Worm (Caenorhabditis elegans) whole organism, late embryonic: ENCODE measurements around the gene unc-23.

Source experiments
- F13H6.1 ChIP-seq: sonication (generic microtip); optimal IDR thresholded peaks from 2 replicates; lab custom pipeline; 2016; ENCODE audit warnings: missing genetic modification characterization, missing compliant biosample characterization
- ama-1 ChIP-seq: fragments of 150-350 bp; optimal IDR thresholded peaks from 2 replicates; lab custom pipeline; 2014
- ceh-19 ChIP-seq: fragments of 200-800 bp; sonication (Bioruptor generic); optimal IDR thresholded peaks from 2 replicates; lab custom pipeline; 2018; ENCODE audit warnings: mild to moderate bottlenecking, missing genetic modification characterization, missing compliant biosample characterization
- ceh-9 ChIP-seq: sonication (generic microtip); optimal IDR thresholded peaks from 2 replicates; lab custom pipeline; 2016; ENCODE audit warnings: mild to moderate bottlenecking, missing genetic modification characterization, inconsistent platforms, missing compliant biosample characterization
- elt-2 ChIP-seq: sonication (generic microtip); optimal IDR thresholded peaks from 2 replicates; lab custom pipeline; 2016; ENCODE audit warnings: missing genetic modification reagents, missing genetic modification characterization, missing compliant biosample characterization
- ets-4 ChIP-seq: sonication (generic microtip); optimal IDR thresholded peaks from 2 replicates; lab custom pipeline; 2016; ENCODE audit warnings: missing genetic modification characterization, missing compliant biosample characterization
- eyg-1 ChIP-seq: sonication (generic microtip); optimal IDR thresholded peaks from 2 replicates; lab custom pipeline; 2016; ENCODE audit warnings: missing genotype, missing genetic modification characterization, missing compliant biosample characterization
- hlh-8 ChIP-seq: sonication (generic microtip); optimal IDR thresholded peaks from 2 replicates; lab custom pipeline; 2016; ENCODE audit warnings: missing genotype, missing genetic modification characterization, missing compliant biosample characterization
- nhr-11 ChIP-seq: fragments of 150-350 bp; optimal IDR thresholded peaks from 2 replicates; lab custom pipeline; 2014; ENCODE audit warnings: missing biosample characterization, missing genetic modification characterization
- pqm-1 ChIP-seq: sonication (generic microtip); optimal IDR thresholded peaks from 2 replicates; lab custom pipeline; 2016; ENCODE audit warnings: missing genetic modification characterization, missing compliant biosample characterization
- sox-2 ChIP-seq: fragments of 200-800 bp; sonication (Bioruptor generic); IDR thresholded peaks from 2 replicates; pipeline ENCODE4 v1.3.6; 2022; ENCODE audit warnings: missing genetic modification reagents, missing genetic modification characterization, missing compliant biosample characterization
- sox-4 ChIP-seq: sonication (generic microtip); optimal IDR thresholded peaks from 2 replicates; lab custom pipeline; 2017; ENCODE audit warnings: mild to moderate bottlenecking, missing genetic modification characterization, inconsistent platforms, missing compliant biosample characterization
- unc-86 ChIP-seq: sonication (generic microtip); optimal IDR thresholded peaks from 2 replicates; lab custom pipeline; 2016; ENCODE audit warnings: missing genetic modification characterization, missing compliant biosample characterization
- zip-5 ChIP-seq: sonication (generic microtip); optimal IDR thresholded peaks from 2 replicates; lab custom pipeline; 2016; ENCODE audit warnings: missing genetic modification characterization, missing compliant biosample characterization

DNA sequence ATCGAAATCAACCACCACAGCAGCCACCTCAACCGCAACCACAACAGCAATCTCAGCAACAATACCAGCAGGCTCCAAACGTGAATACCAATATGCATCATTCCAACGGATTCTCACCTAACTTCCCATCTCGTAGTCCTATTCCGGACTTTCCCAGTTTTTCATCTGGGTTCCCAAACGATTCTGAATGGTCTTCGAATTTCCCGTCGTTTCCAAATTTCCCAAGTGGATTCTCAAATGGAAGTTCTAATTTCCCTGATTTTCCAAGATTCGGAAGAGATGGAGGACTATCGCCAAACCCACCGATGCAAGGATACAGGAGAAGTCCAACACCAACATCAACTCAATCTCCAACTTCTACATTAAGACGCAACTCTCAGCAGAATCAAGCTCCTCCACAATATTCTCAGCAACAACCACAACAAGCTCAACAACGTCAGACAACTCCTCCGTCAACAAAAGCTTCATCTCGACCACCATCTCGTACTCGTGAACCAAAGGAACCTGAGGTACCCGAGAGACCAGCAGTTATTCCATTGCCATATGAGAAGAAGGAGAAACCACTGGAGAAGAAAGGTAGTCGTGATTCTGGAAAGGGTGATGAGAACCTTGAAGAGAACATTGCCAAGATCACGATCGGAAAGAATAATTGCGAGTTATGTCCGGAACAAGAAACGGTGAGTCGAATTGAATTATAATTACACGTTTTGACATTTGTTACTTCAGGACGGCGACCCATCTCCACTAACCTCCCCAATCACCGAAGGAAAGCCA lies 1.5 kb downstream of the unc-23 start:
- TF ChIP-seq ama-1 (lab: Kevin White, UChicago) (no peak), hlh-8 (tag; lab: Kevin White, UChicago) (no peak), sox-4 (tag; lab: Kevin White, UChicago) (no peak), ceh-19 (GFP tag; lab: Kevin White, UChicago) (no peak), zip-5 (tag; lab: Kevin White, UChicago) (no peak), pqm-1 (tag; lab: Kevin White, UChicago) (no peak), elt-2 (tag; lab: Kevin White, UChicago) (no peak), unc-86 (tag; lab: Kevin White, UChicago) (no peak), eyg-1 (tag; lab: Kevin White, UChicago) (no peak), nhr-11 (tag; lab: Kevin White, UChicago) (no peak), ceh-9 (tag; lab: Kevin White, UChicago) (no peak), F13H6.1 (tag; lab: Kevin White, UChicago) (no peak), ets-4 (no peak), sox-2 (GFP tag; lab: Robert Waterston, UW) (no peak)
